Worm (Caenorhabditis elegans) whole organism, L4 larva: ENCODE data around the gene dnc-4.

Experiments
- F49E8.2 ChIP-seq: sonication (generic microtip); optimal IDR thresholded peaks from 2 replicates; lab custom pipeline; 2016; ENCODE audit warnings: missing compliant biosample characterization, mild to moderate bottlenecking, missing genetic modification characterization, borderline replicate concordance
- Y105C5A.15 ChIP-seq: fragments of 200-800 bp; sonication (Bioruptor generic); IDR thresholded peaks from 2 replicates; pipeline ENCODE4 v1.3.6; 2022; ENCODE audit warnings: missing genetic modification characterization, missing compliant biosample characterization
- ama-1 ChIP-seq: fragments of 150-350 bp; optimal IDR thresholded peaks from 2 replicates; lab custom pipeline; 2014; ENCODE audit warnings: inconsistent platforms, mixed read lengths
- ceh-28 ChIP-seq: fragments of 150-350 bp; optimal IDR thresholded peaks from 2 replicates; lab custom pipeline; 2014; ENCODE audit warnings: missing biosample characterization, missing genetic modification reagents, missing genetic modification characterization
- lin-39 ChIP-seq: fragments of 150-350 bp; optimal IDR thresholded peaks from 2 replicates; lab custom pipeline; 2014; ENCODE audit warnings: missing biosample characterization, missing genetic modification reagents, missing genetic modification characterization
- nhr-237 ChIP-seq: sonication (generic microtip); optimal IDR thresholded peaks from 2 replicates; lab custom pipeline; 2017; ENCODE audit warnings: missing biosample characterization, missing genetic modification characterization
- nhr-28 ChIP-seq: fragments of 150-350 bp; optimal IDR thresholded peaks from 2 replicates; lab custom pipeline; 2014; ENCODE audit warnings: missing biosample characterization, missing genetic modification characterization
- nhr-77 ChIP-seq: fragments of 150-350 bp; optimal IDR thresholded peaks from 2 replicates; lab custom pipeline; 2014; ENCODE audit warnings: missing biosample characterization, missing genetic modification characterization
- unc-62 ChIP-seq, 3 experiments: fragments of 150-350 bp in 1 of 3; sonication (generic microtip); optimal IDR thresholded peaks in 2 of 3; peaks in 1 of 3; 1 replicate in 1 of 3; 2 replicates in 2 of 3; lab custom pipeline; 2014 to 2017; ENCODE audit warnings: missing biosample characterization in 3 of 3, missing genetic modification characterization in 3 of 3, missing genetic modification reagents in 3 of 3, missing genotype in 1 of 3
- zag-1 ChIP-seq: fragments of 150-350 bp; optimal IDR thresholded peaks from 2 replicates; lab custom pipeline; 2014; ENCODE audit warnings: missing biosample characterization, missing genetic modification characterization
- ztf-11 ChIP-seq: fragments of 150-350 bp; optimal IDR thresholded peaks from 2 replicates; lab custom pipeline; 2014; ENCODE audit warnings: missing biosample characterization, missing genetic modification characterization

DNA sequence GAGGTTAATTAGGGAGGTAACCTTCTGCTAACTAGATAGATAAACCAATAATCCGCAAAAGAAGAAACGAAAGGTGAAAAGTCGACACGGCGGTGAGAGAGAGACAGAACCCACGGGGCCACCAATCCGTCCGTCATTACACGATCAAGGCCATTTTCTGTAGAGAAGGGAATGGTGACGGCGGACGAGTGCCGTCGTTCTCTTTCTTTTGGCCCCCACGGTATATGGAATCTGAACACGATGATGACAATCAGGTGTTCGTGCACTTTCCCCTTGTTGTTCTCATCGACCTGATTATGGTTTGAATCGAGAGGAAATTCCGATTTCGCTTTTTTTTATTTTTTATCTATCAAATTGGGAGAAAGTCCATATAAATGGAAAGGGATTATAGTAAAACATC lies 10.2 kb downstream of the dnc-4 start:
- TF ChIP-seq lin-39 (tag; lab: Kevin White, UChicago) = no peak
- TF ChIP-seq ama-1 (lab: Kevin White, UChicago) = no peak
- no peak for TF ChIP-seq Y105C5A.15 (GFP tag; lab: Robert Waterston, UW)
- TF ChIP-seq F49E8.2 (tag; lab: Kevin White, UChicago) = no peak
- TF ChIP-seq zag-1 (tag; lab: Kevin White, UChicago) = no peak
- TF ChIP-seq nhr-77 (tag; lab: Kevin White, UChicago) = no peak
- TF ChIP-seq nhr-28 (tag; lab: Kevin White, UChicago) = no peak
- no peak for TF ChIP-seq nhr-237 (tag; lab: Kevin White, UChicago)
- TF ChIP-seq unc-62 (GFP tag; optimal IDR thresholded peaks at IDR 0.05 in 1 of 2; lab: Kevin White, UChicago) = peak in 1 of 2 experiments; percentile 47
- no peak for TF ChIP-seq unc-62 (tag; optimal IDR thresholded peaks at IDR 0.05; lab: Kevin White, UChicago)
- no peak for TF ChIP-seq ceh-28 (tag; lab: Kevin White, UChicago)
- TF ChIP-seq ztf-11 = no peak
